Worm (Caenorhabditis elegans) whole organism, mixed stage, embryonic: ENCODE results near the gene C48B4.13.

Experiments used
- M03D4.4 ChIP-seq: sonication (generic microtip); optimal IDR thresholded peaks from 2 replicates; lab custom pipeline; 2017; ENCODE audit warnings: mild to moderate bottlenecking, missing genetic modification characterization, missing compliant biosample characterization
- bed-3 ChIP-seq: fragments of 200-800 bp; sonication (Bioruptor generic); optimal IDR thresholded peaks from 3 replicates; lab custom pipeline; 2018; ENCODE audit warnings: mild to moderate bottlenecking, missing genetic modification characterization, moderate library complexity, missing compliant biosample characterization
- ceh-39 ChIP-seq: fragments of 150-350 bp; optimal IDR thresholded peaks from 2 replicates; lab custom pipeline; 2014; ENCODE audit warnings: missing biosample characterization, missing genetic modification characterization
- ceh-43 ChIP-seq: fragments of 200-800 bp; sonication (Bioruptor generic); optimal IDR thresholded peaks from 2 replicates; lab custom pipeline; 2018; ENCODE audit warnings: mild to moderate bottlenecking, missing genetic modification characterization, moderate library complexity, missing compliant biosample characterization
- ceh-83 ChIP-seq: fragments of 200-800 bp; sonication (Bioruptor generic); optimal IDR thresholded peaks from 2 replicates; lab custom pipeline; 2018; ENCODE audit warnings: mild to moderate bottlenecking, missing genetic modification characterization, missing compliant biosample characterization
- ces-1 ChIP-seq: fragments of 150-350 bp; optimal IDR thresholded peaks from 2 replicates; lab custom pipeline; 2014; ENCODE audit warnings: missing biosample characterization, missing genetic modification reagents, missing genetic modification characterization
- cnd-1 ChIP-seq: fragments of 200-800 bp; sonication (Bioruptor generic); optimal IDR thresholded peaks from 2 replicates; lab custom pipeline; 2018; ENCODE audit warnings: mild to moderate bottlenecking, missing genetic modification characterization, missing compliant biosample characterization
- drap-1 ChIP-seq: fragments of 200-800 bp; sonication (Bioruptor generic); optimal IDR thresholded peaks from 3 replicates; lab custom pipeline; 2018; ENCODE audit warnings: mild to moderate bottlenecking, missing genetic modification characterization, missing compliant biosample characterization
- elt-1 ChIP-seq: sonication (generic microtip); optimal IDR thresholded peaks from 2 replicates; lab custom pipeline; 2017; ENCODE audit warnings: missing genetic modification characterization, mild to moderate bottlenecking, missing compliant biosample characterization, antibody characterized with exemption, moderate library complexity, borderline replicate concordance; ENCODE audit not compliant: insufficient read depth
- elt-3 ChIP-seq: fragments of 150-350 bp; optimal IDR thresholded peaks from 2 replicates; lab custom pipeline; 2014; ENCODE audit warnings: missing biosample characterization, missing genetic modification characterization
- flh-1 ChIP-seq: fragments of 200-800 bp; sonication (Bioruptor generic); optimal IDR thresholded peaks from 2 replicates; lab custom pipeline; 2018; ENCODE audit warnings: mild to moderate bottlenecking, missing genetic modification characterization, moderate library complexity, missing compliant biosample characterization
- ham-2 ChIP-seq: fragments of 200-800 bp; sonication (Bioruptor generic); optimal IDR thresholded peaks from 2 replicates; lab custom pipeline; 2018; ENCODE audit warnings: mild to moderate bottlenecking, missing genetic modification characterization, missing compliant biosample characterization
- hlh-1 ChIP-seq: fragments of 150-350 bp; optimal IDR thresholded peaks from 2 replicates; lab custom pipeline; 2014; ENCODE audit warnings: missing biosample characterization, missing genetic modification reagents, missing genetic modification characterization
- lin-13 ChIP-seq: fragments of 150-350 bp; optimal IDR thresholded peaks from 2 replicates; lab custom pipeline; 2014; ENCODE audit warnings: missing biosample characterization, missing genetic modification characterization
- lin-32 ChIP-seq: fragments of 200-800 bp; sonication (Bioruptor generic); optimal IDR thresholded peaks from 2 replicates; lab custom pipeline; 2018; ENCODE audit warnings: mild to moderate bottlenecking, missing genetic modification characterization, missing compliant biosample characterization
- lsy-2 ChIP-seq: fragments of 150-350 bp; optimal IDR thresholded peaks from 2 replicates; lab custom pipeline; 2014; ENCODE audit warnings: missing biosample characterization, missing genetic modification characterization
- mab-5 ChIP-seq: fragments of 150-350 bp; optimal IDR thresholded peaks from 2 replicates; lab custom pipeline; 2014; ENCODE audit warnings: missing biosample characterization, missing genetic modification characterization
- mep-1 ChIP-seq: fragments of 150-350 bp; optimal IDR thresholded peaks from 2 replicates; lab custom pipeline; 2017; ENCODE audit warnings: missing biosample characterization, missing genetic modification reagents, missing genetic modification characterization, inconsistent platforms
- mls-2 ChIP-seq: sonication (generic microtip); optimal IDR thresholded peaks from 2 replicates; lab custom pipeline; 2016; ENCODE audit warnings: mild to moderate bottlenecking, missing genetic modification characterization, moderate library complexity, missing compliant biosample characterization
- nhr-2 ChIP-seq: fragments of 150-350 bp; optimal IDR thresholded peaks from 2 replicates; lab custom pipeline; 2014; ENCODE audit warnings: missing biosample characterization, missing genetic modification characterization
- nhr-237 ChIP-seq: fragments of 150-350 bp; optimal IDR thresholded peaks from 2 replicates; lab custom pipeline; 2014; ENCODE audit warnings: missing biosample characterization, missing genetic modification characterization
- nhr-28 ChIP-seq: fragments of 150-350 bp; optimal IDR thresholded peaks from 2 replicates; lab custom pipeline; 2014; ENCODE audit warnings: missing biosample characterization, missing genetic modification characterization
- nhr-76 ChIP-seq: sonication (generic microtip); optimal IDR thresholded peaks from 2 replicates; lab custom pipeline; 2017; ENCODE audit warnings: missing biosample characterization, missing genetic modification characterization
- pha-4 ChIP-seq: fragments of 150-350 bp; optimal IDR thresholded peaks from 2 replicates; lab custom pipeline; 2018; ENCODE audit warnings: missing biosample characterization, missing genetic modification reagents, missing genetic modification characterization
- sem-2 ChIP-seq: fragments of 200-800 bp; sonication (Bioruptor generic); optimal IDR thresholded peaks from 2 replicates; lab custom pipeline; 2018; ENCODE audit warnings: mild to moderate bottlenecking, missing genetic modification characterization, missing compliant biosample characterization
- snpc-4 ChIP-seq: fragments of 150-350 bp; optimal IDR thresholded peaks from 2 replicates; lab custom pipeline; 2014; ENCODE audit warnings: missing biosample characterization, missing genetic modification characterization
- sptf-1 ChIP-seq: sonication (generic microtip); optimal IDR thresholded peaks from 2 replicates; lab custom pipeline; 2017; ENCODE audit warnings: mild to moderate bottlenecking, missing genetic modification characterization, moderate library complexity, missing compliant biosample characterization
- unc-120 ChIP-seq: sonication (generic microtip); optimal IDR thresholded peaks from 2 replicates; lab custom pipeline; 2017; ENCODE audit warnings: missing genetic modification characterization, missing compliant biosample characterization; ENCODE audit not compliant: poor library complexity, severe bottlenecking
- unc-62 ChIP-seq: fragments of 150-350 bp; optimal IDR thresholded peaks from 2 replicates; lab custom pipeline; 2014; ENCODE audit warnings: missing biosample characterization, missing genetic modification reagents, missing genetic modification characterization
- ztf-11 ChIP-seq: fragments of 150-350 bp; optimal IDR thresholded peaks from 2 replicates; lab custom pipeline; 2014; ENCODE audit warnings: missing biosample characterization, missing genetic modification characterization

C48B4.13 gene

DNA sequence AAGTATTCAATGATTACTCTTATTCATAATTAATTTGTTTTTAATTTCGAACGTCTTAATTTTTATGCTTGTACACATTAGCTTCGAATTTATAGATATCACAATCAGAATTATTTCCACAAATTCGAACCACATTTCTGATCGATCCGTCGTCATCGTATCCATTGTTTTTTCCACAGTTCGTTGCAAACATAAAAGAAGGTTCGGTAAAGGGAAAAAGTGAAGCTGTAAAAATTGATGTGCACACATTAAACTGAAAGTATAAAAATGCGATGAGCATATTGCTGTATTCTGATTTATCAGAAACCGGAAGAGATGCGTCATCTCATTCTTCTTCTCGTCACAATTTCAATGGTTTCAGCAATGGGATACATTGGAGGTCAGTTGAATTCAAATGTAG, 28.5 kb downstream of the C48B4.13 start, which contains the start of gene C48B4.12:
TSS of gene C48B4.12 (plus strand) at position 301 of the 400 bp plus-strand sequence.
- TF ChIP-seq elt-3 (tag; lab: Kevin White, UChicago) = no peak
- no peak for TF ChIP-seq nhr-76
- TF ChIP-seq M03D4.4 = no peak
- TF ChIP-seq flh-1 = no peak
- TF ChIP-seq mab-5 (tag; lab: Kevin White, UChicago) = no peak
- TF ChIP-seq ztf-11 (tag; lab: Kevin White, UChicago) = no peak
- TF ChIP-seq drap-1 = no peak
- no peak for TF ChIP-seq ceh-83
- TF ChIP-seq nhr-237 (tag; lab: Kevin White, UChicago) = no peak
- TF ChIP-seq pha-4 (tag; lab: Kevin White, UChicago) = no peak
- TF ChIP-seq nhr-28 (tag; lab: Kevin White, UChicago) = no peak
- TF ChIP-seq nhr-2 (tag; lab: Kevin White, UChicago) = no peak
- no peak for TF ChIP-seq sptf-1 (tag; lab: Kevin White, UChicago)
- TF ChIP-seq cnd-1 (tag; lab: Kevin White, UChicago) = no peak
- TF ChIP-seq unc-62 (GFP tag; lab: Kevin White, UChicago) = no peak
- TF ChIP-seq snpc-4 = no peak

DNA sequence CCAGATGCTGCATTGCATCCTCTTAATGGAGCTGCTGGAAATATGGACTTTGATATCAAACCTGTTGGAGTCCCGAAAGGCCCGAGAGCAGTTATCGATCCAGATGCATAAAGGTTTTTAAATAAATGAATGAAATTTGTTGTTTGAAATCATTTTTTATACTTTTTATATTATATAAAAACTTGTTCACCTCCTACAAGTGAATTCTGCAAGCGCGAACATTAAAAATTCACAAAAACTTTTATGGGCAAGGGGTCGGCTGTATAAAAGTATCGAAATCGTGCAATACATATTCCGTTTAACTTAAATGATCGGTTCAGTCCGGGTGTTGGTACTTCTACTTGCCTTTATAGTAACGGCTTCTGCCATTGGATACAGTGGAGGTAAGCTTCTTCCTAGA, 29.6 kb downstream of the C48B4.13 start, which contains the start of gene F58A4.1:
TSS of gene F58A4.1 (plus strand) at position 301 of the 400 bp plus-strand sequence.
- TF ChIP-seq cnd-1 (tag; lab: Kevin White, UChicago) (no peak), M03D4.4 (no peak), unc-120 (tag; lab: Kevin White, UChicago) (no peak), lsy-2 (tag; lab: Kevin White, UChicago) (no peak)

DNA sequence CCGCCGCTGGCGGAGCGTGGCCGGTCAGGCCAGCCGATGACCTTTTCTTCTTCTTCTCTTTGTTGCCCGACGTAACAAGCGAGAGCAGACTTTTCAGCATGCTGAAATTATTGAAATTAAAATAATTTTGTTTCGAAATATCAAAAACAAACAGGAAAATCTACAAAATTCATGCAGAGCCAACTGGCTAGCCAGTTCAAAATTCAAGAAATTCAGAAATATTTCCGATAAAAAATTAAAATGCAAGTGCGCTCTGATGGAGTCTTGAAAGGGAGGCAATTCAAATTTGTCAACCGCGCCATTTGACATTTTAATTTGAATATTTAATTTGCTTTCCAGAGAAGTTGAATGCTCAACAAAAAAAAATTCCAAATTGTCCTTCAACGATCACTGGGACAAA, 32.1 kb downstream of the C48B4.13 start, which contains the start of gene F58A4.2:
TSS of gene F58A4.2 (minus strand) at position 101 of the 400 bp plus-strand sequence.
- TF ChIP-seq unc-120 (tag; lab: Kevin White, UChicago) (no peak), bed-3 (GFP tag; lab: Kevin White, UChicago) (no peak), lin-32 (GFP tag; lab: Kevin White, UChicago) (no peak), drap-1 (no peak), mep-1 (tag; lab: Kevin White, UChicago) (no peak), ceh-43 (GFP tag; lab: Kevin White, UChicago) (no peak), mls-2 (tag; lab: Kevin White, UChicago) (no peak), cnd-1 (tag; lab: Kevin White, UChicago) (no peak), elt-3 (tag; lab: Kevin White, UChicago) (no peak), ces-1 (GFP tag; lab: Kevin White, UChicago) (no peak), nhr-76 (no peak), nhr-28 (tag; lab: Kevin White, UChicago) (no peak), lin-13 (tag; lab: Kevin White, UChicago) (no peak)

DNA sequence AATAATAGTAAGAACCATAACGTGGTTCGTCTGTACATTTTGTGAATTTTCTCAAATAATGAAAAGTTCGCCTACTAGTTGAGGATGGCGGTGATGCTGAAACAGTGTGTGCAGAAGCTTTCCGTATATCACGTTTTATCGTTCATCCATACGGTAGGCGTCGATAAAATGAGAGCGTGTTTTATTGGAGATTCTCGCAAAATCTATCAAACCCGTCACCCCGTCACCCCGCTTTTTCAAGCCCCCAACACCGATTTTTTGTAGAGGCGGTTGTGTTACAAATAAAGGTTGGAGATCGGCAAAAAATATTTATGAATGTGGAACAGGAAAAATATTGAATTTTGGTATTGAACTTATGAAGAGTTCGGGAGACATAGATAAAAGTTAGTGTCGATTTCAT, 40.1 kb downstream of the C48B4.13 start, which contains the start of gene clec-161:
TSS of gene clec-161 (minus strand) at position 101 of the 400 bp plus-strand sequence.
- TF ChIP-seq hlh-1 (no peak), flh-1 (no peak), elt-3 (tag; lab: Kevin White, UChicago) (no peak)
- TF ChIP-seq, all 35 proteins: peak for 0

DNA sequence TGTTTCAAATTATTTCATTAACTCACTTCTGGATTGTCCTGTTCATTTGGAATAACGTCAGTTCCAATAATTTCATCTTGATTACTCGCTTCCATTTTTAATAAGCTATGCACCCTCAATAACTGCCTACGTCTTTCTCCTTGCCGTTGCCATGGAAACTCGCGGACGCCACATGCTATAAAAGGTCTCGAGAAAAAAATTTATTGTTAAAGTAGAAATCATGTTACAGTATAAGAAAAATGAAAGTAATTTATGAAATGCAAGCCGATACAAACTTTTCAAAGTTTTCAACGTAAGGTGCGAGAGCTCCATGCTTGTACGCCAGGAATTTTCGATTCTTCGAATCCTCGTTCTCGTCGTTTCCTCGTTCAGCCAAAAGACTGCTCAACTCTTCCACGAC, 43.5 kb downstream of the C48B4.13 start, which contains the start of gene bbs-4:
TSS of gene bbs-4 (minus strand) at position 101 of the 400 bp plus-strand sequence.
- TF ChIP-seq snpc-4 (no peak), mab-5 (tag; lab: Kevin White, UChicago) (no peak), ceh-43 (GFP tag; lab: Kevin White, UChicago) (no peak), unc-62 (GFP tag; lab: Kevin White, UChicago) (no peak), M03D4.4 (no peak), hlh-1 (no peak), lin-13 (tag; lab: Kevin White, UChicago) (no peak), bed-3 (GFP tag; lab: Kevin White, UChicago) (no peak), sem-2 (GFP tag; lab: Kevin White, UChicago) (no peak), ham-2 (GFP tag; lab: Kevin White, UChicago) (no peak), ceh-39 (no peak), elt-1 (no peak), ztf-11 (tag; lab: Kevin White, UChicago) (no peak), unc-120 (tag; lab: Kevin White, UChicago) (no peak), elt-3 (tag; lab: Kevin White, UChicago) (no peak), ceh-83 (no peak)
